Worm (Caenorhabditis elegans) whole organism, mixed stage, embryonic: ENCODE results near the gene T24H10.1.

Source experiments
- M03D4.4 ChIP-seq: sonication (generic microtip); optimal IDR thresholded peaks from 2 replicates; lab custom pipeline; 2017; ENCODE audit warnings: mild to moderate bottlenecking, missing genetic modification characterization, missing compliant biosample characterization
- bed-3 ChIP-seq: fragments of 200-800 bp; sonication (Bioruptor generic); optimal IDR thresholded peaks from 3 replicates; lab custom pipeline; 2018; ENCODE audit warnings: mild to moderate bottlenecking, missing genetic modification characterization, moderate library complexity, missing compliant biosample characterization
- blmp-1 ChIP-seq: fragments of 150-350 bp; optimal IDR thresholded peaks from 2 replicates; lab custom pipeline; 2014; ENCODE audit warnings: missing biosample characterization, missing genetic modification characterization
- ceh-39 ChIP-seq: fragments of 150-350 bp; optimal IDR thresholded peaks from 2 replicates; lab custom pipeline; 2014; ENCODE audit warnings: missing biosample characterization, missing genetic modification characterization
- ceh-43 ChIP-seq: fragments of 200-800 bp; sonication (Bioruptor generic); optimal IDR thresholded peaks from 2 replicates; lab custom pipeline; 2018; ENCODE audit warnings: mild to moderate bottlenecking, missing genetic modification characterization, moderate library complexity, missing compliant biosample characterization
- ceh-83 ChIP-seq: fragments of 200-800 bp; sonication (Bioruptor generic); optimal IDR thresholded peaks from 2 replicates; lab custom pipeline; 2018; ENCODE audit warnings: mild to moderate bottlenecking, missing genetic modification characterization, missing compliant biosample characterization
- ces-1 ChIP-seq: fragments of 150-350 bp; optimal IDR thresholded peaks from 2 replicates; lab custom pipeline; 2014; ENCODE audit warnings: missing biosample characterization, missing genetic modification reagents, missing genetic modification characterization
- cnd-1 ChIP-seq: fragments of 200-800 bp; sonication (Bioruptor generic); optimal IDR thresholded peaks from 2 replicates; lab custom pipeline; 2018; ENCODE audit warnings: mild to moderate bottlenecking, missing genetic modification characterization, missing compliant biosample characterization
- drap-1 ChIP-seq: fragments of 200-800 bp; sonication (Bioruptor generic); optimal IDR thresholded peaks from 3 replicates; lab custom pipeline; 2018; ENCODE audit warnings: mild to moderate bottlenecking, missing genetic modification characterization, missing compliant biosample characterization
- elt-1 ChIP-seq: sonication (generic microtip); optimal IDR thresholded peaks from 2 replicates; lab custom pipeline; 2017; ENCODE audit warnings: missing genetic modification characterization, mild to moderate bottlenecking, missing compliant biosample characterization, antibody characterized with exemption, moderate library complexity, borderline replicate concordance; ENCODE audit not compliant: insufficient read depth
- elt-3 ChIP-seq: fragments of 150-350 bp; optimal IDR thresholded peaks from 2 replicates; lab custom pipeline; 2014; ENCODE audit warnings: missing biosample characterization, missing genetic modification characterization
- flh-1 ChIP-seq: fragments of 200-800 bp; sonication (Bioruptor generic); optimal IDR thresholded peaks from 2 replicates; lab custom pipeline; 2018; ENCODE audit warnings: mild to moderate bottlenecking, missing genetic modification characterization, moderate library complexity, missing compliant biosample characterization
- ham-2 ChIP-seq: fragments of 200-800 bp; sonication (Bioruptor generic); optimal IDR thresholded peaks from 2 replicates; lab custom pipeline; 2018; ENCODE audit warnings: mild to moderate bottlenecking, missing genetic modification characterization, missing compliant biosample characterization
- hlh-1 ChIP-seq: fragments of 150-350 bp; optimal IDR thresholded peaks from 2 replicates; lab custom pipeline; 2014; ENCODE audit warnings: missing biosample characterization, missing genetic modification reagents, missing genetic modification characterization
- lin-13 ChIP-seq: fragments of 150-350 bp; optimal IDR thresholded peaks from 2 replicates; lab custom pipeline; 2014; ENCODE audit warnings: missing biosample characterization, missing genetic modification characterization
- lin-32 ChIP-seq: fragments of 200-800 bp; sonication (Bioruptor generic); optimal IDR thresholded peaks from 2 replicates; lab custom pipeline; 2018; ENCODE audit warnings: mild to moderate bottlenecking, missing genetic modification characterization, missing compliant biosample characterization
- lsy-2 ChIP-seq: fragments of 150-350 bp; optimal IDR thresholded peaks from 2 replicates; lab custom pipeline; 2014; ENCODE audit warnings: missing biosample characterization, missing genetic modification characterization
- mab-5 ChIP-seq: fragments of 150-350 bp; optimal IDR thresholded peaks from 2 replicates; lab custom pipeline; 2014; ENCODE audit warnings: missing biosample characterization, missing genetic modification characterization
- mep-1 ChIP-seq: fragments of 150-350 bp; optimal IDR thresholded peaks from 2 replicates; lab custom pipeline; 2017; ENCODE audit warnings: missing biosample characterization, missing genetic modification reagents, missing genetic modification characterization, inconsistent platforms
- mls-2 ChIP-seq: sonication (generic microtip); optimal IDR thresholded peaks from 2 replicates; lab custom pipeline; 2016; ENCODE audit warnings: mild to moderate bottlenecking, missing genetic modification characterization, moderate library complexity, missing compliant biosample characterization
- nhr-12 ChIP-seq: fragments of 150-350 bp; optimal IDR thresholded peaks from 2 replicates; lab custom pipeline; 2014; ENCODE audit warnings: missing biosample characterization, missing genetic modification characterization
- nhr-2 ChIP-seq: fragments of 150-350 bp; optimal IDR thresholded peaks from 2 replicates; lab custom pipeline; 2014; ENCODE audit warnings: missing biosample characterization, missing genetic modification characterization
- nhr-237 ChIP-seq: fragments of 150-350 bp; optimal IDR thresholded peaks from 2 replicates; lab custom pipeline; 2014; ENCODE audit warnings: missing biosample characterization, missing genetic modification characterization
- nhr-28 ChIP-seq: fragments of 150-350 bp; optimal IDR thresholded peaks from 2 replicates; lab custom pipeline; 2014; ENCODE audit warnings: missing biosample characterization, missing genetic modification characterization
- nhr-76 ChIP-seq: sonication (generic microtip); optimal IDR thresholded peaks from 2 replicates; lab custom pipeline; 2017; ENCODE audit warnings: missing biosample characterization, missing genetic modification characterization
- pha-4 ChIP-seq: fragments of 150-350 bp; optimal IDR thresholded peaks from 2 replicates; lab custom pipeline; 2018; ENCODE audit warnings: missing biosample characterization, missing genetic modification reagents, missing genetic modification characterization
- sem-2 ChIP-seq: fragments of 200-800 bp; sonication (Bioruptor generic); optimal IDR thresholded peaks from 2 replicates; lab custom pipeline; 2018; ENCODE audit warnings: mild to moderate bottlenecking, missing genetic modification characterization, missing compliant biosample characterization
- snpc-4 ChIP-seq: fragments of 150-350 bp; optimal IDR thresholded peaks from 2 replicates; lab custom pipeline; 2014; ENCODE audit warnings: missing biosample characterization, missing genetic modification characterization
- sptf-1 ChIP-seq: sonication (generic microtip); optimal IDR thresholded peaks from 2 replicates; lab custom pipeline; 2017; ENCODE audit warnings: mild to moderate bottlenecking, missing genetic modification characterization, moderate library complexity, missing compliant biosample characterization
- tbx-8 ChIP-seq: fragments of 200-800 bp; sonication (Bioruptor generic); optimal IDR thresholded peaks from 2 replicates; lab custom pipeline; 2018; ENCODE audit warnings: mild to moderate bottlenecking, missing genetic modification characterization, moderate library complexity, missing compliant biosample characterization
- unc-120 ChIP-seq: sonication (generic microtip); optimal IDR thresholded peaks from 2 replicates; lab custom pipeline; 2017; ENCODE audit warnings: missing genetic modification characterization, missing compliant biosample characterization; ENCODE audit not compliant: poor library complexity, severe bottlenecking
- unc-39 ChIP-seq: fragments of 150-350 bp; optimal IDR thresholded peaks from 2 replicates; lab custom pipeline; 2014; ENCODE audit warnings: missing biosample characterization, missing genetic modification characterization
- unc-62 ChIP-seq: fragments of 150-350 bp; optimal IDR thresholded peaks from 2 replicates; lab custom pipeline; 2014; ENCODE audit warnings: missing biosample characterization, missing genetic modification reagents, missing genetic modification characterization
- zip-8 ChIP-seq: fragments of 150-350 bp; optimal IDR thresholded peaks from 2 replicates; lab custom pipeline; 2014; ENCODE audit warnings: missing biosample characterization, missing genetic modification characterization
- ztf-11 ChIP-seq: fragments of 150-350 bp; optimal IDR thresholded peaks from 2 replicates; lab custom pipeline; 2014; ENCODE audit warnings: missing biosample characterization, missing genetic modification characterization

The T24H10.1 gene

ce11 chrII:9111471-9112016 is 12.4 kb downstream of the T24H10.1 start:
- TF ChIP-seq nhr-237 (tag; lab: Kevin White, UChicago) (no peak), sem-2 (GFP tag; lab: Kevin White, UChicago) (no peak), unc-39 (no peak), lin-13 (tag; lab: Kevin White, UChicago) (no peak), ceh-83 (no peak), elt-1 (no peak), elt-3 (tag; lab: Kevin White, UChicago) (no peak), mls-2 (no peak), sptf-1 (tag; lab: Kevin White, UChicago) (no peak), unc-120 (tag; lab: Kevin White, UChicago) (no peak), ceh-43 (GFP tag; lab: Kevin White, UChicago) (no peak), hlh-1 (no peak), mep-1 (no peak), unc-62 (GFP tag; lab: Kevin White, UChicago) (no peak), cnd-1 (tag; lab: Kevin White, UChicago) (no peak), nhr-76 (tag; lab: Kevin White, UChicago) (no peak), mab-5 (no peak), ztf-11 (tag; lab: Kevin White, UChicago) (no peak)

DNA sequence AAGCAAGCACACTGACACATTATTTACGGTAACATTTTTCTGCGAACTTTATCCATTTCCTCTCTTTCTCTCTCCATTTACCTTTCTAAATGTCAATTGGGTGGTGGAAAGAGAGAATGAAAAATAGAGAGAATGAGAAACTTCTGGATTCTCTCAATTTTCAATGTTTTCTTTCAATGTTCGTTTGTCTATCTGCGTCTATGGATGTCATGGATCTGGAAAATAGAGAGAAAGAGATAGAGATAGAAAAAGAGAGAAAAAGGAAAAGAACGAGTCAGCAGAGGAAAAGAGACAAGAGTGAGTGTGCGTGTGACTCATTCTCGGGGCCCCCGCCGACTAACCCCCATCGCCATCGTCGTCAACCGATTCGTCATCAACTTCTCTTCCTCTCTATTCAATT is 13.7 kb downstream of the T24H10.1 start, which contains the start of gene jun-1:
jun-1 (plus strand) TSS at position 307 of the 400 bp plus-strand sequence.
- TF ChIP-seq lin-32 (GFP tag; lab: Kevin White, UChicago) (no peak), mep-1 (peak; percentile 19), M03D4.4 (tag; lab: Kevin White, UChicago) (no peak), hlh-1 (no peak), drap-1 (GFP tag; lab: Kevin White, UChicago) (no peak), elt-3 (tag; lab: Kevin White, UChicago) (no peak), unc-62 (GFP tag; lab: Kevin White, UChicago) (peak; percentile 89), nhr-28 (no peak), mls-2 (peak; percentile 32), pha-4 (tag; lab: Kevin White, UChicago) (peak; percentile 35), zip-8 (no peak), ceh-39 (tag; lab: Kevin White, UChicago) (no peak), lin-13 (tag; lab: Kevin White, UChicago) (no peak), lsy-2 (peak; percentile 48), tbx-8 (GFP tag; lab: Kevin White, UChicago) (no peak), elt-1 (no peak), cnd-1 (tag; lab: Kevin White, UChicago) (no peak), blmp-1 (tag; lab: Kevin White, UChicago) (no peak), nhr-2 (no peak), snpc-4 (tag; lab: Kevin White, UChicago) (no peak), ztf-11 (tag; lab: Kevin White, UChicago) (no peak), flh-1 (GFP tag; lab: Kevin White, UChicago) (no peak), unc-120 (tag; lab: Kevin White, UChicago) (peak; percentile 83), mab-5 (no peak), ces-1 (GFP tag; lab: Kevin White, UChicago) (peak; percentile 76), ceh-43 (GFP tag; lab: Kevin White, UChicago) (no peak), sem-2 (GFP tag; lab: Kevin White, UChicago) (no peak), nhr-237 (tag; lab: Kevin White, UChicago) (peak; percentile 95), nhr-12 (tag; lab: Kevin White, UChicago) (no peak), ham-2 (GFP tag; lab: Kevin White, UChicago) (no peak), bed-3 (no peak), ceh-83 (no peak), unc-39 (no peak), nhr-76 (tag; lab: Kevin White, UChicago) (no peak), sptf-1 (tag; lab: Kevin White, UChicago) (no peak)

DNA sequence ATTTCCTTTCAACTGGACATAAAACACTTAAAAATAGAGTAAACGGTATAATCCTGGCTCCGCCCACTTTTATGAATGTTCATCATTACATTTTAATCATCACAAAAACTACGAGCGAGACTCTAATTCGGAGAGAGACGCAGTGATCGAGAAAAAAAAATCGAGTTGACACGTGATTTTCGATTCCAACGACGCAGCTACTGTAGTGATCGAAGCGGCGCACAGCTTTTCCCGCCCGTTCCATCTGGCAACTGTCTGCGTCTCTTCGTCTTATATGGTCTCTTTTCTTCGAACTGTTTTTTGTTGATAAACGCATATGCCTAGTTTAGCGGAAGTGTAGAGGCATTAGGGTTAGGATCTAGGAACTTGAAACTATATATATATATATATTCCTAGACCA is 14.6 kb downstream of the T24H10.1 start:
- no peak for TF ChIP-seq ztf-11 (tag; lab: Kevin White, UChicago)
- TF ChIP-seq M03D4.4 (tag; lab: Kevin White, UChicago), result no peak
